Fruit fly (Drosophila melanogaster): ENCODE data around the gene CG17564.

The CG17564 gene

DNA sequence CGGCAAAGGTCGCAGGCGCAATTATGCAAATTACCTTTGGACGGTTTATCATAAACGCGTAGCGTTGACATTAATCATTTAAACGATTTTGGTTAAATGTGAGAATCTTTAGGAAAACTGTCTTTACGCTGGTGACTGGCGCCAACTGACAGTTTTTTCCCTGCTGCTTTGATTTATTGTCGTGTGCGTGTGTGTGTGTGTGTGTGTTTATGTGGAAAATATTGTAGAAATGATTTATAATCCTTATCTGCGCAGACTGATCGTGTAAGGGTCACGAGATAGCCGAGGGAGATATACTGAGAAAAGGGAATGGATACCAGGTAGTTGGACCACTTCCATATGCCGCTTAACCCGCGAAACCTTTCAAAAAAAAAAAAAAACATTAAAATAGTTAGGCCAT, 25.0 kb upstream of the CG17564 start:
- no peak for TF ChIP-seq CG8478 (optimal IDR thresholded peaks at IDR 0.05)
- no peak for TF ChIP-seq psq (optimal IDR thresholded peaks at IDR 0.05)
- TF ChIP-seq EcR (GFP tag; optimal IDR thresholded peaks at IDR 0.05), result no peak
- no peak for TF ChIP-seq Dll (optimal IDR thresholded peaks at IDR 0.05)
- TF ChIP-seq pan (optimal IDR thresholded peaks at IDR 0.05), result no peak
- no peak for TF ChIP-seq usp (GFP tag; optimal IDR thresholded peaks at IDR 0.05)

DNA sequence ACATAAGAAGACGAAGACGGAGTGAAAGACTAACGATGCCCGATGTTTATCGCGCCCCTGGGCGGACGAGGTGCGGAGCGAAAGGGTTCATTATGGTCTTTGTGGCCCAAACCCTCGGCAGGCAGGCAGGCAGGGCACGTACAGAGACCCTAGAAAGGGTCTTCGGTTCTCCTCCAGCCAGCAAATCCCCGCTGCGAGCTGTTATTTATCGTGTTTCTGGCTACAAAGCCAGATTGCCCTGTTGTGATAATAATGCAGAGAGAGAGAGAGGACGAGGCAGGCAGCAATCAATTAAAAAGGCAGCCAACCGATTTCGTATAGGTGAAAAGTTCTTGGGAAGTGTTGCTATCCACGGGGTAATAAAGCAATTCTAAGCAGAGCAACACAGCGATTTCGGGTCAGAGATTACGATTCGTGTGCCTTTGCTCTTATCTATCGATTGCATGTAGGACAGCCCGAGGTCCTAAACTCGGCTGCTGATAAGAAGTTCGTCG, 23.8 kb upstream of the CG17564 start:
- TF ChIP-seq Dll (optimal IDR thresholded peaks at IDR 0.05) (peak; percentile 81), CG8478 (optimal IDR thresholded peaks at IDR 0.05) (no peak)

DNA sequence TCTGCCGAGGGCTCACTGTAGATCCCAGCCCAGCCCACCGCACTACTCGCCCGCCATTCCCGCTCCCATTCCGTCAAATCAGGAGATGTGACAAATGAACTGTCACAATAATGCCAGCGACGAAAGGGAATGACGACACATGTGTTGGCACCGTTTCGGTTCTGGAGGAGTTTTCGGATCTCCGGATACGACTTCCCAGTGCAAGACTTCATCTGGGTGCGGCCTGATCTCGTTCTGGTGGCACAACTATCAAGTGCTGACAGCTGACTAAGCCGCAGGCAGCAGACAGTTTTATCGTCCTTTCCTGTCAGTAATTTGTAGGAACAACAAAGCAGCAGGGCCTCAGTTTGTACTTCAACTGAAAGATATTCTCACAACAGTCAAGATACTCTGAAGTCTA, 23.0 kb upstream of the CG17564 start:
- TF ChIP-seq usp (GFP tag; optimal IDR thresholded peaks at IDR 0.05) (no peak), CG8478 (optimal IDR thresholded peaks at IDR 0.05) (no peak), EcR (GFP tag; optimal IDR thresholded peaks at IDR 0.05) (no peak), pan (optimal IDR thresholded peaks at IDR 0.05) (no peak), psq (optimal IDR thresholded peaks at IDR 0.05) (no peak), Dll (optimal IDR thresholded peaks at IDR 0.05) (no peak)

DNA sequence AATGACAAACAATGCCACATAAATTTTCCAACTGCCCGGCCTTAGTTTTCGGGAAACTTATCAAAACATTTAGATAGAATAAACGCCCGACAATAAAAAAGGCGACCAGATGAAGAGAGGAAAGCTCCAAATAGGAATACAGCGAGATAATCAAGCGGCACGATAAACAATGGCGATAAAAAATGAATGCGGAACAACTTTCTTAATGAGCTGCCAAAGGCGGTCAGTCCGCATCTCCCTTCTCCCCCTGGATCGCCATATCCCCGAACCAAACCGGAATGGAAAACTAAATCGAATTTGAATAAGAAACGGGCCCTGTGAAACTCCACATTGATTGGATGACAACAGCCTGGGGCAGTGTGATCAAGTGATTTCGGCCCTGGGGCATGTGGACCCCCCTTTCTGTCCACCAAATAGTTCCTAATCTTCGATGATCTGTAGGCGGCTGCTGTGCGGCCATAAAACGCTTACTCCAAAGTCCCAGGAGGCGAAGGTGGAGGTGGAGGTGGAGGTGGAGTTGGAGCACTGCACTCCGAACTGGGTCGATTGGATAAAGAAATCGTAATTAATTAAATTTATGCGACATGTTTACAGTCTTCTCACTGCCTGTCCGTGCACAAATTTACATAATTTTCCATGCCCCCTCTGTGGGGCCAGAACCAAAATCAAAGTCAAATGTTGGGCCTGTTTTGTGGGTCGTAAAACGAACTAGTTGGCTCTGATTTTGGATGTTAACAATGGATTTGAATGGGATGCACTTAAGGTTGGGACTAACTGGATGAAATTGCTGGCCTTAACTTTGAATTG, 21.3 kb upstream of the CG17564 start:
- TF ChIP-seq CG8478 (optimal IDR thresholded peaks at IDR 0.05), result no peak
- no peak for TF ChIP-seq pan (optimal IDR thresholded peaks at IDR 0.05)

DNA sequence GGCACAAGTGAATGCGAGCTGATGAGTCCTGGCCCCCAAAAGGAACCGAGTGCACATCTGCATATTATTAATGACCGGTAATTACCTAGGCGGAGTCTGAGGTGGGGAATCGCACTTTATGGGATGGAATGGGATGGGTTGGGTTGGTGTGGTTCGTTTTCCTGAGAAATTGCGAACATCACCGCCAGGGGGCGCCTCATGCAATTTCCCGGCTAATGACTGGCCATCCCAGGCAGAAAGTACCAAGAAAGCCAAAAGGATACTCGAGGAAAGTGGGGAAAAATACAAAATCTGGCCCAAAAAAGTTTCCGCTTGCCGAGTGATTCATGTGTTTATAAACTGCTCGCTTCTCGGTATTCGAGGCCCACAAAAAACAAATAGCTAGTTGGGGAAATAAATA, 19.6 kb upstream of the CG17564 start:
- TF ChIP-seq Dll (optimal IDR thresholded peaks at IDR 0.05) (no peak), EcR (GFP tag; optimal IDR thresholded peaks at IDR 0.05) (no peak), CG8478 (optimal IDR thresholded peaks at IDR 0.05) (no peak), pan (optimal IDR thresholded peaks at IDR 0.05) (no peak), psq (optimal IDR thresholded peaks at IDR 0.05) (no peak), usp (GFP tag; optimal IDR thresholded peaks at IDR 0.05) (no peak)

DNA sequence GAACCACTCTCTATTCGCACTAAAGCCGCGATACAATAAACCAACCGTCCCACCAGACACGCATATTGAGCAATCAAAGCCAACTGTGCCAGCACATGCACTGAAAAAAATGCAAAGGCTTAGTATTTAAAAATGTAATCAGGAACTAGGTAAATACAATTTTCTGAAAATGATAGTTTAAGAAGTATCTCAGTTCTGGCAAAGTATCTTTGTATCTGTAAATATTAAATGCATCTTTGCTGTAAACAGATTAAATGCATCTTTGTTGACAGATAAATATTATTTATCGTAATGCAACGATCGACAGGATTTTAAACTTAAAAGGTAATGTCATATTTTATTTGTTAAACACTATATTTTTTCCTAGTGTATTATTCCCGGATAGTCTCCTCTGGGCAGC, 18.0 kb upstream of the CG17564 start:
- TF ChIP-seq pan (optimal IDR thresholded peaks at IDR 0.05) (no peak), usp (GFP tag; optimal IDR thresholded peaks at IDR 0.05) (no peak), psq (optimal IDR thresholded peaks at IDR 0.05) (no peak), EcR (GFP tag; optimal IDR thresholded peaks at IDR 0.05) (no peak), Dll (optimal IDR thresholded peaks at IDR 0.05) (no peak), CG8478 (optimal IDR thresholded peaks at IDR 0.05) (no peak)

DNA sequence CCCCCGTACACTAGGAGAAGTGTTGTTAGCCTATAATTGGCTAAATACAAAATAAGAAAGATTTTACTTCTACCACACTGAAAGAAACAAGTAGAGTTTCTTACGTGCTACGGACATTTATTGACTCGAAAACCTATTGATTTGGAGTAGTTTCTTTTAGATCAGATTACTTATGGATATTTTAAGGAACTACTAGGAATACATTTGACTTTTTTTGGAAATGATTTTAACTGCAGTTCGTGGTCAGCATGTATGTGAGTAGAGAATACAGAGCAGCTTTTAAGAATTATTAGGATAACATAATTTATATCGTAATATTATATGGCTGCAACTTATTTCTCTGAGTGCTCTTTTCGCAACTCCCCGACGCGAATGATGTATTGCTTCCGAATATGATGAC, 14.9 kb upstream of the CG17564 start:
- no peak for TF ChIP-seq pan (optimal IDR thresholded peaks at IDR 0.05)
- TF ChIP-seq EcR (GFP tag; optimal IDR thresholded peaks at IDR 0.05), result no peak
- no peak for TF ChIP-seq psq (optimal IDR thresholded peaks at IDR 0.05)
- no peak for TF ChIP-seq CG8478 (optimal IDR thresholded peaks at IDR 0.05)
- no peak for TF ChIP-seq usp (GFP tag; optimal IDR thresholded peaks at IDR 0.05)

DNA sequence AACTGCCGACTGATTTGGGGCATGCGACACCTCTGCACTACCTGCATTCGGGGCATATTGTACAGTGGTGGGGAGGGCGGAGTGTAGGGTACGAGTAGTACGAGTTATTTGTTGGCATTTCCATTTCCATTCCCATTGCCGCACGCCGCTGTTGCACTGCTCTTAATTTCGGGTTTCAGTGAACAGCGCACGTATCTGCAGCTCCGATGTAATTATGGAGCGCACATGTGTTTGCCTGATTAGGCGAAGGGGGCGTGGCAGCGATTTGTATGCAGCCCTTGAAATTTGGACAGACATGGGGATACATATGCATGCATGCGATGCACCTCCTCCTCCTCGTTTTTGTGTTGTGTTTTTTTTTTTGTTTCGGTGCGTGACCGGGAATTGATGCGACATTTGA, 13.7 kb upstream of the CG17564 start:
- TF ChIP-seq pan (optimal IDR thresholded peaks at IDR 0.05) (no peak), usp (GFP tag; optimal IDR thresholded peaks at IDR 0.05) (no peak), psq (optimal IDR thresholded peaks at IDR 0.05) (no peak), EcR (GFP tag; optimal IDR thresholded peaks at IDR 0.05) (no peak), CG8478 (optimal IDR thresholded peaks at IDR 0.05) (no peak), Dll (optimal IDR thresholded peaks at IDR 0.05) (no peak)

DNA sequence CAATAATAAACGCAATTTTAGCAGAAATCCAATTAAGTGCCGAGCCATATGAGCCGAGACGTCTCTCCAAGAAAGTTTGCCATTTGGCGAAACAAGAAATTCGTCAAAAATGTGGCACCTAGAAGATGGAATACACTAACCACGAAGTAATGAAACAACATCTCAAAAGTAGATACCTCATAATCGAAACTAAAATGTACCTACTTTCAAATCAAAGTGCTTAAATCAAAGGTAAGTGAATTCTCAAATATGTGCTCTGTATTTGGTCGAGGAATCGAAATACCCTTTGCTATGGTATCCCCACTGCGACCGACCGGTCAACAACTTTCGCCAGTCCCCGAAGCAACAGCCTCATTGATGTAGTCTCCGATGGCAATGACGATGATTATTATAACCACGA, 7.9 kb upstream of the CG17564 start:
- TF ChIP-seq pan (optimal IDR thresholded peaks at IDR 0.05) (no peak), EcR (GFP tag; optimal IDR thresholded peaks at IDR 0.05) (no peak), usp (GFP tag; optimal IDR thresholded peaks at IDR 0.05) (no peak), Dll (optimal IDR thresholded peaks at IDR 0.05) (no peak), psq (optimal IDR thresholded peaks at IDR 0.05) (no peak), CG8478 (optimal IDR thresholded peaks at IDR 0.05) (no peak)

DNA sequence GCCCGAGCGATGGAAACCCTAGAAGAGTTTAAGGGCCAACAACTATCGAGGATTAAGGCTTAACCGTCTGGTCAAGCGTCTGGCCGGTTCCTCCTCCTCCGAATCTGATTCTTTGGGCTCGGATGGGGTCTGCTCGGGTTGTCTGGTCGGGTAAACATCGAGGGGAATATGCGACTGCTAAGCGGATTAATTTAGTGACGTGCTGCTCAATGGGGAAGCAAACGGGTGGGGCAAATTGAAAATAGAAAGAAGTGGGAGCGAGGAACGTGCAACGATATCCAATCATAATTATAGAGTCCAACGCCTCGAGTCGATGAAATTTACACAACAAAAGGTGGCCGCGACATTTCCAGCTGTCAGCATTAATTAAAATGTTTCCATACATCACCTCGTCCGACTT, 3.0 kb downstream of the CG17564 start:
- TF ChIP-seq CG8478 (optimal IDR thresholded peaks at IDR 0.05) (no peak), psq (optimal IDR thresholded peaks at IDR 0.05) (no peak), Dll (optimal IDR thresholded peaks at IDR 0.05) (no peak), EcR (GFP tag; optimal IDR thresholded peaks at IDR 0.05) (no peak), usp (GFP tag; optimal IDR thresholded peaks at IDR 0.05) (no peak), pan (optimal IDR thresholded peaks at IDR 0.05) (no peak)

DNA sequence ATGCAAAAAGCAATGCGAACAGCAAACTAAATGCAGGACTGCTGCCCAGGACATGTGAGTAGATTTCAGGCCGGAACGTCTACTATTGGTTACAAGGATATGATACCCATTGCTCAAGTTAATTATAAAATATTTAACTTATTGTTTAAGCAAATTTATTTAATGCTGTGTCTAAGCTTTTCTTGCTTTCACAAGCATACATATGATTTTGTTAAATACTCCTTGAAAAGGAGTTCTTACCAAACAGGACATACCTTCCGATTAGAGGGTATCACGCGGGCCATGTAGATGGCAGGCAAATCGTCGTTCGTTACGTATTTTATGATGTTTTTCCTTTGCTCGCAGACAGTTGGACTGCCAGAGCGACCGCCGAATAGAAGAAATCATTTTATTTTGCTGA, 14.2 kb downstream of the CG17564 start:
- TF ChIP-seq usp (GFP tag; optimal IDR thresholded peaks at IDR 0.05) (no peak), EcR (GFP tag; optimal IDR thresholded peaks at IDR 0.05) (no peak), psq (optimal IDR thresholded peaks at IDR 0.05) (no peak), Dll (optimal IDR thresholded peaks at IDR 0.05) (no peak), pan (optimal IDR thresholded peaks at IDR 0.05) (no peak), CG8478 (optimal IDR thresholded peaks at IDR 0.05) (no peak)

DNA sequence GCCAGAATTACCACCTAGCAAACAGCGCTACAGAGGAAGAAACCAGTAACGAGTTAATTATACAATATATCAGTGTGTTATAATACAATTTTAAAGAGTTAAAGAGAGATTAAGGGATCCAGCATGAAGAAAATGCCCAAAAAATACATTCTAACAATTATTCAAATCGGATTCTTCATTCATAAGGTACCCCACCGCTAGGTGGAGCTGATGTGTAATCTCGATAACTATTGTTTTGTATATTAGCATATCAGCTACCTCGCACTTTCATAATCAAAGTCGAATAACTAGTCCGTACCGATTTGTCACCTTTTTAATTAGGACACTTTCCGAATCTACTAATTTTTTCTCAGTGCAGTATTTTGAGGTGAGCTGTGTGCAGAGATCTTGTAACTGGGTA, 29.0 kb downstream of the CG17564 start:
- TF ChIP-seq usp (GFP tag; optimal IDR thresholded peaks at IDR 0.05), result no peak
- no peak for TF ChIP-seq pan (optimal IDR thresholded peaks at IDR 0.05)
- TF ChIP-seq EcR (GFP tag; optimal IDR thresholded peaks at IDR 0.05), result no peak
- no peak for TF ChIP-seq psq (optimal IDR thresholded peaks at IDR 0.05)
- no peak for TF ChIP-seq Dll (optimal IDR thresholded peaks at IDR 0.05)
- TF ChIP-seq CG8478 (optimal IDR thresholded peaks at IDR 0.05), result no peak

DNA sequence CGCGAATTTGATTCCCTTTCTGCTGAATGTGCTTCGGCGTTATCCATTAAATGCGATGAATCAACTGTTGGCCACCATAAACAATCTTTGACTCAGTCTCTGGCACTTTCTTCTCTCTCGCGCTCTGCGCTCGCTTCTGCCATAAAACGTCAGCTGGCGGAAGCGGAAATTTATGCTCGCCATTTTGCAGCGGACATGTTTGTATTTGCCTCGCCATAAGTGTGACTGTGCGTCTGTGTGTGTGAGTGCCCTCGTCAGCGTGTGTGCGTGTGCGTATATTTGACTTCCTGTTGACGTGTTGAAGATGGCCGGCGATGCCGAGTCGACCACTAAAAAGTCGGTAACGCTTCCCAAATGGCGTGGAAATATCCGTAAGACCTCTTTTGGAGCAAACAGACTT, 36.2 kb downstream of the CG17564 start:
- TF ChIP-seq pan (optimal IDR thresholded peaks at IDR 0.05), result no peak
- TF ChIP-seq CG8478 (optimal IDR thresholded peaks at IDR 0.05), result no peak
- no peak for TF ChIP-seq EcR (GFP tag; optimal IDR thresholded peaks at IDR 0.05)
- no peak for TF ChIP-seq Dll (optimal IDR thresholded peaks at IDR 0.05)
- TF ChIP-seq usp (GFP tag; optimal IDR thresholded peaks at IDR 0.05), result no peak
- TF ChIP-seq psq (optimal IDR thresholded peaks at IDR 0.05), result no peak
